Fruit fly (Drosophila melanogaster) whole organism, prepupa: ENCODE results near the gene DIP2.

Experiments used
- CG8119 ChIP-seq: fragments of 200-800 bp; sonication (Bioruptor generic); IDR thresholded peaks from 3 replicates; pipeline ENCODE4 v1.3.6; 2022; ENCODE audit warnings: missing biosample characterization, missing genetic modification characterization
- Eip78C ChIP-seq: fragments of 200-800 bp; sonication (Bioruptor generic); peaks from one replicate; lab custom pipeline; 2016; ENCODE audit warnings: missing biosample characterization, missing genetic modification characterization
- Ets21C ChIP-seq: fragments of 200-800 bp; sonication (Bioruptor generic); optimal IDR thresholded peaks from 3 replicates; lab custom pipeline; 2016; ENCODE audit warnings: missing biosample characterization, missing genetic modification characterization
- dac ChIP-seq: fragments of 200-800 bp; sonication (Bioruptor generic); optimal IDR thresholded peaks from 2 replicates; lab custom pipeline; 2017; ENCODE audit warnings: missing biosample characterization, mild to moderate bottlenecking, missing genetic modification characterization
- eg ChIP-seq: fragments of 200-800 bp; sonication (Bioruptor generic); IDR thresholded peaks from 3 replicates; pipeline ENCODE4 v1.3.6; 2022; ENCODE audit warnings: missing biosample characterization, missing genetic modification characterization
- fd59A ChIP-seq: fragments of 200-800 bp; sonication (Bioruptor generic); optimal IDR thresholded peaks from 2 replicates; lab custom pipeline; 2017; ENCODE audit warnings: missing biosample characterization, mild to moderate bottlenecking, missing genetic modification characterization, missing genetic modification reagents

DNA sequence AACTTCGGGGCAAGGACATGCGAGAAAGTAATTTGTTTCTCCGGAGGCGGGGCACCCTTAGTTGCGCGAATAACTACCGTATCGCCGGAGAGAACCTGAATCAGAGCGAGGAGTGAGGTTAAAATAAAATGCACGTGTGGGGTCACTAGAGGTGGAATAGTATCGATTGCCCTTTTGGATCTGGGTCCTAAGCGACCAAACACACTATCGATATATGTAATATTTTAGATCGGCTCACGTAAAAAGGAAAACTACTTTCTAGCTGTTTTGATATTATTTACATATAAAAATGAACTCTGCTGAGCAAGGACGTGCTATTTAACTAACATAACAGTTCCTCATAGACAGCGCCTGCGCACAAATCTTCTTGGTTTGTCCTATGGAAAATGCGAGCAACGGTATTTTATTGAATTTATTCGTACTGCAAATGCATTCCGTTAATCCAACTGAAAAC, 5.0 kb upstream of the DIP2 start:
- TF ChIP-seq eg (GFP tag; lab: Robert Waterston, UW) (no peak), Ets21C (GFP tag; lab: Kevin White, UChicago) (no peak), fd59A (no peak), CG8119 (GFP tag; lab: Robert Waterston, UW) (no peak), Eip78C (GFP tag; lab: Kevin White, UChicago) (no peak), dac (GFP tag; lab: Kevin White, UChicago) (no peak)
